Worm (Caenorhabditis elegans): ENCODE measurements around the gene F44E5.15.

DNA sequence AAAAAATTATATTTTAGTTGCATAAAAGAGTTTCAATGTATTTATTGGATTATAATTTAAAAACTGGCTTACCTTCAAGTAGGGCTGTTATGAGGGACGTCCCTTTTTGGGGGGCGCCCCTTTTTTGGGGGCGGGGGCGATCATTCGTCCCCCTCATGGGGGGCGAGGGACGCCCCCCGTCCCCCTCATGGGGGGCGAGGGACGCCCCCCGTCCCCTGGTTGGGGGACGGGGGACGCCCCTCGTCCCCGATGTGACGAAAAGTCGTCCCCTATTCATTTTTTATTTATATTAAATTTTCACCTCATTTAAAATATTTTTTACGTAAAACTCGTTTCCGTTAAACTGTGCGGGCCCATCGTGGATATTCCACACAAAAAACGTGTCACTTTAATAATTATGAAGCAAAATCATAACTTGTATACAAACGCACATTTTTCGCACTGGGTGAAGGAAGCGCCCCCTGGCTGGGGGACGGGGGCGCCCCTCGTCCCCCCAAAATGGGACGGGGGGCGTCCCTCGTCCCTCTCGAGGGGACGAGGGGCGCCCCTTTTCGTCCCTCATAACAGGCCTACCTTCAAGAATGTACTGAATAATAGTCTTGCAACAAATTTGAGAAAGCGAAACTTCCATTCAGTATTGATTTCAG, 6.8 kb upstream of the F44E5.15 start:
- no peak for TF ChIP-seq W03F9.2 (tag; optimal IDR thresholded peaks at IDR 0.05)
- no peak for TF ChIP-seq him-1 (tag; optimal IDR thresholded peaks at IDR 0.05)
- TF ChIP-seq dao-5 (tag; optimal IDR thresholded peaks at IDR 0.05) = no peak
